Fruit fly (Drosophila melanogaster): ENCODE measurements around the gene CG15370.

CG15370 gene

dm6 chrX:9187429-9187828, 37.8 kb upstream of the CG15370 start (continued):
- TF ChIP-seq tio (GFP tag; optimal IDR thresholded peaks at IDR 0.05): no peak

DNA sequence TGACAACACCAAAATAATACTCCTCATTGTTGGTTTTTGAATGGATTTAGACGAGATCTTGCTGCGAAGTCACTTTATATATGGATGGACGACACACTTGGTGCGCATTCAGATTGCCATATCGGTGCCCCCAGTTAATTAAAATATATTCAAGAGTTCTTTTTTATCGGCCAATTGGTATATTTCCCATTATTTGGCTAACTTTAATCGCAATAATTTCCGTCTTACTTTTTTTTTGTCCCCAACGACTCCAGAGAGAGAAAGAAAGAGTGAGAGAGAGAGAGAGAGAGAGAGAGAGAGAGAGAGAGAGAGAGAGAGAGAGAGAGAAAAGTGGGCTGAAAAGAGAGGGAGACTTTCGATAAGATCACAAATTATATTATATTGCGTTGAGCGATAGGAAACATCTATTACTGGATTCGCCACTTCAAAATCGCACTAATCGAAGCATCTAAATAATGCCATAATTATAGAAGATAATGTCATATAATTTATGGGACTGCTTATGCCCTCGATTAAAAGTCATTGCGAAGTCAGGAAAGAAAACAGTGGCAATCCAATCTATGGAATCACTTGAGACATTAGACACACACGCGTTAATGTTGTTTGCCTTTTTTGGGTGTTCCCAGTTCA, 34.6 kb upstream of the CG15370 start, which contains the start of gene CG12115:
TSS of gene CG12115 (minus strand) at position 51 of the 630 bp plus-strand sequence.
- peak; percentile 2 for TF ChIP-seq CG15514 (GFP tag; optimal IDR thresholded peaks at IDR 0.05)
- no peak for TF ChIP-seq CG15479 (GFP tag; optimal IDR thresholded peaks at IDR 0.05)
- peak; percentile 92 for TF ChIP-seq exex (tag; optimal IDR thresholded peaks at IDR 0.05)
- peak; percentile 32 for TF ChIP-seq sens (GFP tag)
- peak in 1 of 2 experiments; percentile 80 for TF ChIP-seq Trl (optimal IDR thresholded peaks at IDR 0.05)
- TF ChIP-seq Trl (GFP tag; optimal IDR thresholded peaks at IDR 0.05): no peak
- TF ChIP-seq CTCF (GFP tag; optimal IDR thresholded peaks at IDR 0.05): no peak
- no peak for TF ChIP-seq pita (GFP tag; optimal IDR thresholded peaks at IDR 0.05)

DNA sequence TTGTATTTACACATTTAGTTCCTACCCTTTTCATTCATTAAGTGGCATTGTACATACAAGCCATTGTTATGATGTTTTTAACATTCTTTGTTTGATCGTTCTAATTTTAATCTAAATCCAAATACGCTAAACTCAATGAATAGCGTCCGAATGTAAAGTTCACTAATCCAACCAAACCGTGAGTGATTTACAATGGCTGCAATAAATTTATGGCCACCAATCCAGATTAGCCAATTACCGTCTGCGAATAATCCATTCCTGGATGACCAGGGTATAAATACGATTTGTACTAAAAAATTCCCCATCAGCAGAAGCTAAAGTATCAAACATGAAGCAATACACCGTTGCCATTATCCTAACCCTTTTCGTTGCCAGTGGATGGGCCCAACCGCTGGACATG, 33.9 kb upstream of the CG15370 start, which contains the start of gene CG12057:
TSS of gene CG12057 (plus strand) at position 301 of the 400 bp plus-strand sequence.
- TF ChIP-seq CG9609 (GFP tag; optimal IDR thresholded peaks at IDR 0.05) (no peak), HmgD (GFP tag; optimal IDR thresholded peaks at IDR 0.05) (no peak), Tbp (GFP tag; optimal IDR thresholded peaks at IDR 0.05) (no peak), nerfin-1 (tag; optimal IDR thresholded peaks at IDR 0.05) (no peak)

- no peak for TF ChIP-seq CG7357 (GFP tag; IDR thresholded peaks at IDR 0.05)
- no peak for TF ChIP-seq lov (optimal IDR thresholded peaks at IDR 0.05)
- no peak for TF ChIP-seq lov (GFP tag; IDR thresholded peaks at IDR 0.05)
- TF ChIP-seq YL-1 (GFP tag; optimal IDR thresholded peaks at IDR 0.05): no peak
- TF ChIP-seq pzg (GFP tag; optimal IDR thresholded peaks at IDR 0.05): peak; percentile 23
- no peak for TF ChIP-seq schlank (tag; optimal IDR thresholded peaks at IDR 0.05)
- peak; percentile 91 for TF ChIP-seq CG17186 (GFP tag; optimal IDR thresholded peaks at IDR 0.05)
- no peak for TF ChIP-seq Dref (GFP tag; IDR thresholded peaks at IDR 0.05)
- peak; percentile 55 for TF ChIP-seq MBD-R2 (GFP tag; IDR thresholded peaks at IDR 0.05)
- TF ChIP-seq Ets65A (GFP tag): peak; percentile 20
- no peak for TF ChIP-seq Antp (GFP tag; optimal IDR thresholded peaks at IDR 0.05)
- peak; percentile 31 for TF ChIP-seq MESR4 (GFP tag; optimal IDR thresholded peaks at IDR 0.05)
- TF ChIP-seq TFAM (GFP tag; optimal IDR thresholded peaks at IDR 0.05): no peak
- TF ChIP-seq row (GFP tag; IDR thresholded peaks at IDR 0.05): peak; percentile 12; the same call in 1 of the 3 replicates
- peak; percentile 62 for TF ChIP-seq Myb (GFP tag; optimal IDR thresholded peaks at IDR 0.05)
- TF ChIP-seq CG17802 (tag; optimal IDR thresholded peaks at IDR 0.05): no peak
- TF ChIP-seq CG15011 (GFP tag; optimal IDR thresholded peaks at IDR 0.05): no peak
- peak; percentile 98 for TF ChIP-seq CG15514 (GFP tag; optimal IDR thresholded peaks at IDR 0.05)
- no peak for TF ChIP-seq CG1603 (tag; optimal IDR thresholded peaks at IDR 0.05)
- no peak for TF ChIP-seq CG17328 (GFP tag; IDR thresholded peaks at IDR 0.05)
- no peak for TF ChIP-seq BEAF-32 (GFP tag; optimal IDR thresholded peaks at IDR 0.05)
- peak; percentile 57; the same call in 1 of the 2 replicates for TF ChIP-seq ranshi (GFP tag; IDR thresholded peaks at IDR 0.05)
- no peak for TF ChIP-seq gfzf (GFP tag; optimal IDR thresholded peaks at IDR 0.05)
- no peak for TF ChIP-seq Side (GFP tag; optimal IDR thresholded peaks at IDR 0.05)
- TF ChIP-seq Dp (GFP tag; optimal IDR thresholded peaks at IDR 0.05): peak; percentile 56
- TF ChIP-seq E2f2 (GFP tag; IDR thresholded peaks at IDR 0.05): peak; percentile 61
- TF ChIP-seq grau (tag; optimal IDR thresholded peaks at IDR 0.05): peak; percentile 22
- TF ChIP-seq Scr (GFP tag; IDR thresholded peaks at IDR 0.05; ENCODE audit: partially characterized antibody): no peak
- no peak for TF ChIP-seq H2.0 (GFP tag; IDR thresholded peaks at IDR 0.05)
These were observed 32.8 kb upstream of the CG15370 start, which contains the start of gene CG12056 for dm6 chrX:9192429-9192828. Gene CG12056, plus strand, starts transcription at chrX:9192669.
